Worm (Caenorhabditis elegans) whole organism, young adult: ENCODE results near the gene enu-3.2.

Source experiments
- Y67H2A.10 ChIP-seq: fragments of 200-800 bp; sonication (Bioruptor generic); conservative IDR thresholded peaks from 2 replicates; pipeline ENCODE4 v1.3.6; 2022; ENCODE audit warnings: missing genetic modification reagents, missing genetic modification characterization, missing compliant biosample characterization
- Y95B8A.8 ChIP-seq: fragments of 200-800 bp; sonication (Bioruptor generic); IDR thresholded peaks from 2 replicates; pipeline ENCODE4 v1.3.6; 2022; ENCODE audit warnings: missing genetic modification reagents, missing genetic modification characterization, missing compliant biosample characterization
- cebp-2 ChIP-seq: fragments of 200-800 bp; sonication (Bioruptor generic); IDR thresholded peaks from 2 replicates; pipeline ENCODE4 v1.3.6; 2022; ENCODE audit warnings: missing genetic modification characterization, missing compliant biosample characterization
- dpff-1 ChIP-seq: sonication (generic microtip); optimal IDR thresholded peaks from 2 replicates; lab custom pipeline; 2017; ENCODE audit warnings: mild to moderate bottlenecking, missing genetic modification characterization, missing compliant biosample characterization
- efl-1 ChIP-seq: fragments of 150-350 bp; optimal IDR thresholded peaks from 2 replicates; lab custom pipeline; 2014; ENCODE audit warnings: missing biosample characterization, missing genetic modification reagents, missing genetic modification characterization
- egl-18 ChIP-seq: fragments of 200-800 bp; sonication (Bioruptor generic); IDR thresholded peaks from 2 replicates; pipeline ENCODE4 v1.3.6; 2022; ENCODE audit warnings: missing genetic modification reagents, missing genetic modification characterization, missing compliant biosample characterization
- egrh-3 ChIP-seq: fragments of 200-800 bp; sonication (Bioruptor generic); IDR thresholded peaks from 2 replicates; pipeline ENCODE4 v1.3.6; 2022; ENCODE audit warnings: missing genetic modification reagents, missing genetic modification characterization, missing compliant biosample characterization
- ekl-4 ChIP-seq: fragments of 200-800 bp; sonication (Bioruptor generic); IDR thresholded peaks from 2 replicates; pipeline ENCODE4 v1.3.6; 2022; ENCODE audit warnings: missing genetic modification reagents, missing genetic modification characterization, missing compliant biosample characterization
- fkh-3 ChIP-seq: sonication (generic microtip); optimal IDR thresholded peaks from 2 replicates; lab custom pipeline; 2016; ENCODE audit warnings: mild to moderate bottlenecking, missing genetic modification characterization, missing compliant biosample characterization
- gei-17 ChIP-seq: fragments of 200-800 bp; sonication (Bioruptor generic); optimal IDR thresholded peaks from 2 replicates; lab custom pipeline; 2018; ENCODE audit warnings: mild to moderate bottlenecking, missing genetic modification characterization, missing compliant biosample characterization
- hmg-20 ChIP-seq: fragments of 200-800 bp; sonication (Bioruptor generic); IDR thresholded peaks from 2 replicates; pipeline ENCODE4 v1.3.6; 2022; ENCODE audit warnings: missing genetic modification reagents, missing genetic modification characterization, missing compliant biosample characterization
- madf-10 ChIP-seq: sonication (generic microtip); optimal IDR thresholded peaks from 2 replicates; lab custom pipeline; 2016; ENCODE audit warnings: mild to moderate bottlenecking, missing genetic modification characterization, missing compliant biosample characterization
- mes-4 ChIP-seq: sonication (generic microtip); optimal IDR thresholded peaks from 2 replicates; lab custom pipeline; 2016; ENCODE audit warnings: missing genotype, missing genetic modification characterization, missing compliant biosample characterization
- nhr-120 ChIP-seq: fragments of 200-800 bp; sonication (Bioruptor generic); IDR thresholded peaks from 2 replicates; pipeline ENCODE4 v1.3.6; 2022; ENCODE audit warnings: missing genetic modification characterization, missing compliant biosample characterization
- rcor-1 ChIP-seq: fragments of 200-800 bp; sonication (Bioruptor generic); IDR thresholded peaks from 2 replicates; pipeline ENCODE4 v1.3.6; 2022; ENCODE audit warnings: missing genetic modification reagents, missing genetic modification characterization, missing compliant biosample characterization
- repo-1 ChIP-seq: sonication (generic microtip); optimal IDR thresholded peaks from 2 replicates; lab custom pipeline; 2017; ENCODE audit warnings: mild to moderate bottlenecking, missing genetic modification characterization, missing compliant biosample characterization
- sea-2 ChIP-seq: fragments of 200-800 bp; sonication (Bioruptor generic); IDR thresholded peaks from 2 replicates; pipeline ENCODE4 v1.3.6; 2022; ENCODE audit warnings: missing genetic modification characterization, missing compliant biosample characterization
- snpc-4 ChIP-seq, 5 experiments: fragments of 150-350 bp in 1 of 5; sonication (generic microtip) in 4 of 5; optimal IDR thresholded peaks; 2 replicates each; lab custom pipeline; 2014 to 2018; ENCODE audit warnings: missing genetic modification characterization in 5 of 5, missing biosample characterization in 3 of 5, antibody characterized with exemption in 2 of 5, mild to moderate bottlenecking in 2 of 5, missing compliant biosample characterization in 2 of 5, missing genotype in 2 of 5, moderate library complexity in 2 of 5, missing genetic modification reagents in 1 of 5
- ztf-25 ChIP-seq: fragments of 200-800 bp; sonication (Bioruptor generic); IDR thresholded peaks from 2 replicates; pipeline ENCODE4 v1.3.6; 2022; ENCODE audit warnings: missing genetic modification reagents, missing genetic modification characterization, missing compliant biosample characterization

Gene enu-3.2

ce11 chrIII:4734056-4734455, 51.0 kb downstream of the enu-3.2 start, which contains the start of gene F17C8.9:
Gene F17C8.9 (plus strand): TSS chrIII:4734356.
- no peak for TF ChIP-seq Y95B8A.8 (GFP tag; lab: Robert Waterston, UW)
- no peak for TF ChIP-seq dpff-1 (tag; lab: Kevin White, UChicago)
- TF ChIP-seq rcor-1 = no peak
- TF ChIP-seq cebp-2 = no peak
- no peak for TF ChIP-seq nhr-120 (GFP tag; lab: Robert Waterston, UW)
- no peak for TF ChIP-seq sea-2 (GFP tag; lab: Robert Waterston, UW)
- no peak for TF ChIP-seq Y67H2A.10 (GFP tag; lab: Robert Waterston, UW)
- no peak for TF ChIP-seq repo-1 (tag; lab: Kevin White, UChicago)
- no peak for TF ChIP-seq ztf-25
- TF ChIP-seq hmg-20 (GFP tag; lab: Robert Waterston, UW) = no peak
- TF ChIP-seq gei-17 (GFP tag; lab: Kevin White, UChicago) = no peak
- no peak for TF ChIP-seq egrh-3 (GFP tag; lab: Robert Waterston, UW)
- no peak for TF ChIP-seq madf-10 (tag; lab: Kevin White, UChicago)
- TF ChIP-seq fkh-3 = no peak
- TF ChIP-seq efl-1 (GFP tag; lab: Kevin White, UChicago) = no peak
- no peak for TF ChIP-seq snpc-4 (GFP tag; optimal IDR thresholded peaks at IDR 0.05; lab: Kevin White, UChicago)
- TF ChIP-seq snpc-4 (tag; optimal IDR thresholded peaks at IDR 0.05; lab: Kevin White, UChicago) = no peak
- no peak for TF ChIP-seq mes-4
- TF ChIP-seq ekl-4 (GFP tag; lab: Robert Waterston, UW) = no peak
- TF ChIP-seq egl-18 = no peak
